Fruit fly (Drosophila melanogaster) whole organism, embryonic: Measurements from ENCODE around the gene Cad96Cb.

Experiments used
- BtbVII ChIP-seq: fragments of 200-800 bp; sonication (Bioruptor generic); optimal IDR thresholded peaks from 3 replicates; lab custom pipeline; 2017; ENCODE audit warnings: missing biosample characterization, mild to moderate bottlenecking, missing genetic modification characterization
- C15 ChIP-seq: fragments of 200-800 bp; sonication (Bioruptor generic); IDR thresholded peaks from 3 replicates; pipeline ENCODE4 v1.3.6; 2022; ENCODE audit warnings: missing biosample characterization, missing genetic modification characterization
- CG10321 ChIP-seq: fragments of 200-800 bp; sonication (Bioruptor generic); IDR thresholded peaks from 2 replicates; pipeline ENCODE4 v1.3.6; 2022; ENCODE audit warnings: missing biosample characterization, missing genetic modification characterization
- CG10979 ChIP-seq: fragments of 200-800 bp; sonication (Bioruptor generic); optimal IDR thresholded peaks from 2 replicates; lab custom pipeline; 2018; ENCODE audit warnings: missing biosample characterization, mild to moderate bottlenecking, missing genetic modification characterization, moderate library complexity
- CG11247 ChIP-seq: fragments of 200-800 bp; sonication (Bioruptor generic); IDR thresholded peaks from 2 replicates; pipeline ENCODE4 v1.3.6; 2022; ENCODE audit warnings: missing biosample characterization, missing genetic modification characterization
- CG15479 ChIP-seq: fragments of 200-800 bp; sonication (Bioruptor generic); optimal IDR thresholded peaks from 3 replicates; lab custom pipeline; 2019; ENCODE audit warnings: missing biosample characterization, mild to moderate bottlenecking, missing genetic modification characterization, moderate library complexity
- CG1832 ChIP-seq: fragments of 200-800 bp; sonication (Bioruptor generic); optimal IDR thresholded peaks from 2 replicates; lab custom pipeline; 2017; ENCODE audit warnings: missing biosample characterization, mild to moderate bottlenecking, missing genetic modification characterization, inconsistent platforms
- CG2202 ChIP-seq: fragments of 200-800 bp; sonication (Bioruptor generic); optimal IDR thresholded peaks from 2 replicates; lab custom pipeline; 2018; ENCODE audit warnings: missing biosample characterization, mild to moderate bottlenecking, missing genetic modification characterization
- CG31365 ChIP-seq: fragments of 200-800 bp; sonication (Bioruptor generic); optimal IDR thresholded peaks from 2 replicates; lab custom pipeline; 2018; ENCODE audit warnings: missing biosample characterization, mild to moderate bottlenecking, missing genetic modification characterization
- CG3163 ChIP-seq: fragments of 200-800 bp; sonication (Bioruptor generic); optimal IDR thresholded peaks from 3 replicates; lab custom pipeline; 2016; ENCODE audit warnings: missing biosample characterization, missing genetic modification characterization
- CG3726 ChIP-seq: fragments of 200-800 bp; sonication (Bioruptor generic); IDR thresholded peaks from 3 replicates; pipeline ENCODE4, ENCODE4 v1.3.6; 2022; ENCODE audit warnings: missing biosample characterization, missing genetic modification characterization
- CG4282 ChIP-seq: fragments of 200-800 bp; sonication (Bioruptor generic); optimal IDR thresholded peaks from 2 replicates; lab custom pipeline; 2016; ENCODE audit warnings: missing biosample characterization, missing genetic modification characterization
- CG6254 ChIP-seq: fragments of 200-800 bp; sonication (Bioruptor generic); optimal IDR thresholded peaks from 3 replicates; lab custom pipeline; 2017; ENCODE audit warnings: mild to moderate bottlenecking, missing biosample characterization, missing genetic modification reagents, missing genetic modification characterization
- CG6791 ChIP-seq: fragments of 200-800 bp; sonication (Bioruptor generic); IDR thresholded peaks from 3 replicates; pipeline ENCODE4 v1.3.6; 2022; ENCODE audit warnings: missing biosample characterization, missing genetic modification characterization; ENCODE audit not compliant: partially characterized antibody
- CG7928 ChIP-seq: fragments of 200-800 bp; sonication (Bioruptor generic); optimal IDR thresholded peaks from 2 replicates; lab custom pipeline; 2017; ENCODE audit warnings: missing biosample characterization, mild to moderate bottlenecking, missing genetic modification characterization
- CG8281 ChIP-seq: fragments of 200-800 bp; sonication (Bioruptor generic); optimal IDR thresholded peaks from 2 replicates; lab custom pipeline; 2018; ENCODE audit warnings: missing biosample characterization, mild to moderate bottlenecking, missing genetic modification characterization, moderate library complexity
- CG8359 ChIP-seq: fragments of 200-800 bp; sonication (Bioruptor generic); optimal IDR thresholded peaks from 2 replicates; lab custom pipeline; 2017; ENCODE audit warnings: missing biosample characterization, mild to moderate bottlenecking, missing genetic modification characterization, borderline replicate concordance
- CG8478 ChIP-seq: fragments of >200 bp; optimal IDR thresholded peaks from 2 replicates; lab custom pipeline; 2018
- CG8765 ChIP-seq: fragments of 200-800 bp; sonication (Bioruptor generic); IDR thresholded peaks from 2 replicates; pipeline ENCODE4 v1.3.6; 2022; ENCODE audit warnings: missing biosample characterization, missing genetic modification characterization
- CG9609 ChIP-seq: fragments of 200-800 bp; sonication (Bioruptor generic); optimal IDR thresholded peaks from 3 replicates; lab custom pipeline; 2016; ENCODE audit warnings: missing biosample characterization, missing genetic modification characterization
- D ChIP-seq, 2 experiments: fragments of 200-800 bp in 1 of 2; fragments of >200 bp in 1 of 2; sonication (Bioruptor generic) in 1 of 2; optimal IDR thresholded peaks; 2 replicates in 1 of 2; 3 replicates in 1 of 2; lab custom pipeline; 2017; ENCODE audit warnings: mild to moderate bottlenecking in 1 of 2, missing biosample characterization in 1 of 2, missing genetic modification characterization in 1 of 2, missing genetic modification reagents in 1 of 2
- Dbx ChIP-seq: fragments of 200-800 bp; sonication (Bioruptor generic); IDR thresholded peaks from 3 replicates; pipeline ENCODE4 v1.3.6; 2022; ENCODE audit warnings: missing biosample characterization, missing genetic modification characterization
- Deaf1 ChIP-seq: fragments of 200-800 bp; optimal IDR thresholded peaks from 3 replicates; lab custom pipeline; 2019; ENCODE audit warnings: missing biosample characterization, mild to moderate bottlenecking, missing genetic modification characterization, moderate library complexity
- Dfd ChIP-seq, 2 experiments: fragments of >200 bp; optimal IDR thresholded peaks; 2 replicates each; lab custom pipeline; 2017; ENCODE audit warnings: missing biosample characterization in 2 of 2, missing genetic modification characterization in 2 of 2
- Dll ChIP-seq: fragments of 200-800 bp; sonication (Bioruptor generic); IDR thresholded peaks from 4 replicates; pipeline ENCODE4 v1.3.6; 2022; ENCODE audit warnings: missing biosample characterization, missing genetic modification characterization; ENCODE audit not compliant: partially characterized antibody
- Lpt ChIP-seq: fragments of >200 bp; optimal IDR thresholded peaks from 2 replicates; lab custom pipeline; 2018; ENCODE audit warnings: missing biosample characterization, missing genetic modification characterization
- Neu2 ChIP-seq: fragments of 200-800 bp; sonication (Bioruptor generic); optimal IDR thresholded peaks from 3 replicates; lab custom pipeline; 2016; ENCODE audit warnings: missing biosample characterization, missing genetic modification characterization, borderline replicate concordance
- Nf-YC ChIP-seq: fragments of 200-800 bp; optimal IDR thresholded peaks from 3 replicates; lab custom pipeline; 2019; ENCODE audit warnings: missing biosample characterization, mild to moderate bottlenecking, missing genetic modification characterization, moderate library complexity
- Sox102F ChIP-seq: fragments of 200-800 bp; sonication (Bioruptor generic); optimal IDR thresholded peaks from 2 replicates; lab custom pipeline; 2018; ENCODE audit warnings: missing biosample characterization, mild to moderate bottlenecking, missing genetic modification characterization, moderate library complexity
- Trl ChIP-seq, 3 experiments: fragments of >200 bp in 2 of 3; fragments of 200-800 bp in 1 of 3; sonication (Bioruptor generic) in 1 of 3; optimal IDR thresholded peaks; 2 replicates in 1 of 3; 3 replicates in 2 of 3; lab custom pipeline; 2016 to 2017; ENCODE audit warnings: missing biosample characterization in 1 of 3, missing genetic modification characterization in 1 of 3
- ap ChIP-seq: fragments of 200-800 bp; sonication (Bioruptor generic); IDR thresholded peaks from 2 replicates; pipeline ENCODE4 v1.3.6; 2022; ENCODE audit warnings: missing biosample characterization, missing genetic modification characterization
- bigmax ChIP-seq: fragments of 200-800 bp; sonication (Bioruptor generic); optimal IDR thresholded peaks from 2 replicates; lab custom pipeline; 2018; ENCODE audit warnings: missing biosample characterization, mild to moderate bottlenecking, missing genetic modification characterization
- cad ChIP-seq: fragments of >200 bp; optimal IDR thresholded peaks from 2 replicates; lab custom pipeline; 2017; ENCODE audit warnings: missing biosample characterization, missing genetic modification characterization
- cg ChIP-seq: fragments of 200-800 bp; sonication (Bioruptor generic); optimal IDR thresholded peaks from 3 replicates; lab custom pipeline; 2019; ENCODE audit warnings: missing biosample characterization, mild to moderate bottlenecking, missing genetic modification characterization, moderate library complexity
- chinmo ChIP-seq: fragments of 200-800 bp; sonication (Bioruptor generic); IDR thresholded peaks from 4 replicates; pipeline ENCODE4 v1.3.6; 2022; ENCODE audit warnings: missing biosample characterization, missing genetic modification characterization; ENCODE audit not compliant: partially characterized antibody
- croc ChIP-seq: fragments of 200-800 bp; sonication (Bioruptor generic); conservative IDR thresholded peaks from 3 replicates; pipeline ENCODE4 v1.3.6; 2022; ENCODE audit warnings: missing biosample characterization, missing genetic modification characterization
- dimm ChIP-seq: fragments of 200-800 bp; sonication (Bioruptor generic); IDR thresholded peaks from 2 replicates; pipeline ENCODE4 v1.3.6; 2022; ENCODE audit warnings: missing biosample characterization, missing genetic modification characterization
- gem ChIP-seq: fragments of 200-800 bp; sonication (Bioruptor generic); optimal IDR thresholded peaks from 2 replicates; lab custom pipeline; 2019; ENCODE audit warnings: missing biosample characterization, mild to moderate bottlenecking, missing genetic modification characterization, moderate library complexity
- grn ChIP-seq: fragments of 200-800 bp; sonication (Bioruptor generic); optimal IDR thresholded peaks from 3 replicates; lab custom pipeline; 2017; ENCODE audit warnings: missing biosample characterization, missing genetic modification characterization
- hbn ChIP-seq: fragments of 200-800 bp; sonication (Bioruptor generic); IDR thresholded peaks from 2 replicates; pipeline ENCODE4 v1.3.6; 2022; ENCODE audit warnings: missing biosample characterization, missing genetic modification characterization; ENCODE audit not compliant: partially characterized antibody
- lmd ChIP-seq: fragments of 200-800 bp; sonication (Bioruptor generic); IDR thresholded peaks from 2 replicates; pipeline ENCODE4 v1.3.6; 2022; ENCODE audit warnings: missing biosample characterization, missing genetic modification characterization
- odd ChIP-seq: fragments of 200-800 bp; sonication (Bioruptor generic); optimal IDR thresholded peaks from 2 replicates; lab custom pipeline; 2017; ENCODE audit warnings: missing biosample characterization, mild to moderate bottlenecking, missing genetic modification characterization
- onecut ChIP-seq: fragments of 200-800 bp; sonication (Bioruptor generic); IDR thresholded peaks from 2 replicates; pipeline ENCODE4 v1.3.6; 2022; ENCODE audit warnings: missing biosample characterization, missing genetic modification characterization
- pnt ChIP-seq: fragments of 200-800 bp; sonication (Bioruptor generic); optimal IDR thresholded peaks from 3 replicates; lab custom pipeline; 2016; ENCODE audit warnings: missing biosample characterization, missing genetic modification characterization
- pros ChIP-seq: fragments of 200-800 bp; sonication (Bioruptor generic); optimal IDR thresholded peaks from 3 replicates; lab custom pipeline; 2019; ENCODE audit warnings: missing biosample characterization, mild to moderate bottlenecking, missing genetic modification characterization, moderate library complexity
- seq ChIP-seq: fragments of 200-800 bp; sonication (Bioruptor generic); IDR thresholded peaks from 2 replicates; pipeline ENCODE4 v1.3.6; 2022; ENCODE audit warnings: missing biosample characterization, missing genetic modification characterization
- yki ChIP-seq: fragments of >200 bp; optimal IDR thresholded peaks from 3 replicates; lab custom pipeline; 2018
- z ChIP-seq: fragments of 200-800 bp; sonication (Bioruptor generic); IDR thresholded peaks from 3 replicates; pipeline ENCODE4 v1.3.6; 2022; ENCODE audit warnings: missing biosample characterization, missing genetic modification characterization

Gene Cad96Cb

DNA sequence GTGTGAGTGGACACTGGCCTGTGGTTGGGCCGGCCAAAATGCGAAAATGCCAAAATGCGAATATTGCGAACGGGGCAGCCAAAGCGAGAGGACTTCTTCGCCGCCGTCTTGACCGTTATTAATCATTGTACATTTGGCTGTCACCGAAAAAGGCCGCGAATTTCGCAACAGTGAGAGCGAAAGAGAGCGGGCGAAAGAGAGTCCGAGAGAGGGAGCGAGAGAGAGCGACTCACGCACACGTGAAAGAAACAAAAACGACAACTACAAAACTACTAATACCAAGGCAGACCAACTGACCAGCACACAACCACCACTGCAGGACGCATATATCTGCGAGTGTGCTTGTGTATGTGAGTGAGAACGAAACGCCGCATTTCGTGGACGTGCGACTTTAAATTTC is 47.6 kb downstream of the Cad96Cb start:
- 0 out of 2 replicates have a peak, but pooled peaks have one; percentile 12 for TF ChIP-seq seq
- TF ChIP-seq Trl (optimal IDR thresholded peaks at IDR 0.05; lab: Kevin White, UChicago) = peak; percentile 61
- no peak for TF ChIP-seq Trl (GFP tag; optimal IDR thresholded peaks at IDR 0.05; lab: Kevin White, UChicago)
- no peak for TF ChIP-seq CG3726
- TF ChIP-seq CG8281 = no peak
- TF ChIP-seq CG31365 = no peak
- no peak for TF ChIP-seq Dbx
- TF ChIP-seq croc (GFP tag; lab: Robert Waterston, UW) = no peak
- TF ChIP-seq CG15479 (GFP tag; lab: Kevin White, UChicago) = peak; percentile 46
- TF ChIP-seq chinmo (GFP tag; lab: Robert Waterston, UW) = 0 out of 4 replicates have a peak, but pooled peaks have one; percentile 11
- TF ChIP-seq CG8765 (GFP tag; lab: Robert Waterston, UW) = peak; percentile 55; the same call in 1 of the 2 replicates
- no peak for TF ChIP-seq grn
- no peak for TF ChIP-seq gem
- TF ChIP-seq Neu2 (GFP tag; lab: Kevin White, UChicago) = no peak
- peak; percentile 66 for TF ChIP-seq D (optimal IDR thresholded peaks at IDR 0.05; lab: Kevin White, UChicago)
- TF ChIP-seq D (GFP tag; optimal IDR thresholded peaks at IDR 0.05; lab: Kevin White, UChicago) = no peak
- TF ChIP-seq CG6791 = 0 out of 3 replicates have a peak, but pooled peaks have one; percentile 11
- TF ChIP-seq Dll (GFP tag; lab: Robert Waterston, UW) = 0 out of 4 replicates have a peak, but pooled peaks have one; percentile 22
- TF ChIP-seq CG8478 (lab: Kevin White, UChicago) = peak; percentile 43
- peak; percentile 95 for TF ChIP-seq pros (GFP tag; lab: Kevin White, UChicago)
- peak; percentile 36 for TF ChIP-seq Nf-YC (tag; lab: Kevin White, UChicago)
- TF ChIP-seq ap = no peak
- peak; percentile 38 for TF ChIP-seq CG3163 (GFP tag; lab: Kevin White, UChicago)
- peak; percentile 68 for TF ChIP-seq yki (lab: Kevin White, UChicago)
- TF ChIP-seq CG7928 (GFP tag; lab: Kevin White, UChicago) = no peak
- TF ChIP-seq CG1832 (GFP tag; lab: Kevin White, UChicago) = peak; percentile 66
- TF ChIP-seq Deaf1 (tag; lab: Kevin White, UChicago) = peak; percentile 61
- no peak for TF ChIP-seq cad (GFP tag; lab: Kevin White, UChicago)
- peak; percentile 86 for TF ChIP-seq cg
- TF ChIP-seq z (GFP tag; lab: Robert Waterston, UW) = peak; percentile 69; the same call in 1 of the 3 replicates
- peak in 1 of 2 experiments; percentile 22 for TF ChIP-seq Dfd (GFP tag; optimal IDR thresholded peaks at IDR 0.05; lab: Kevin White, UChicago)

DNA sequence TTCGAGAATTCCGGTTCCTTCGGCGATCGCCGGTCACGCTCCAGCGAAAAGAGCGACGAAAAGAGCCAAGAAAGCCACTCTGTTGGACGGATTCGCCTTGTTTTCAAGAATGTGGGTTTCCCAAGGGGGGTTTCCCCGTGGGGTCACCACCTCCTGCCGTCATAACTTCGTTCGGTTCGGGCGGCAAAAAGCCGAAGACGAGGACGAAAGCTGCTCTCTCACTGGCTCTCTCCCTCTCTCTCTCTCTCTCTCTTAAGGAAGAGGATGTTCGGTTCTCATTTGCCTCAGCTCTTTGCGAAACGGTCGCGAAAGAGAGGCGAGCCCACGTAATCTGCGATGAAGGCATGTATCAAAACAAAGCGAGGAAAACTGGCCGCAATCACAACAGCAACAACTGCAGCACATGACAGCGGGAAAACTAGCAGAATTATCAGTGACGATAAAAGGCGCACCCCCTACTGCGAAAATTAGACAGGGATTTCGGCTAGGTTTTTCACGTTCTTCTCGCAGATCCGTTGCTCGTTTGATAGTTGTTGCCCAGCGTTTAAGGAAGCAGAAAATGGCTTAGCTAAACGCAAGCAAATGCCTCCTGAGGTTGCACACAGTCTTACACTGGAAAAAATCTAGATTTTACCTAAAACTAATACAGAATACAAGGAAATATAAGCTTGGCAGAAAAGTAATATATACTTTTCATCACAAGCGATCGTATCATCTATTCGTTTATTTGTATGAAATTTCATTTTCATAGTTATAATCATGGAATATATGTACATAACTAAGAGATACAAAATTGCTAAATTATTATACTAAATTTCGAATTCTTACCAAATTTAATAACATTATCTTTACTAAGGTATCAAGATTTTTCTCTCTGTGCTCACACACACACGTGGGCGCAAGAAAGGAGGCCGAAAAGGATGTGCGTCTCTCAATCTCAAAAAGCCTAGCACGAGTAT is 48.4 kb downstream of the Cad96Cb start, which contains the start of gene dan:
Gene dan (plus strand): TSS at position 900 of the 959 bp plus-strand sequence.
- TF ChIP-seq CG6254 = no peak
- no peak for TF ChIP-seq bigmax (GFP tag; lab: Kevin White, UChicago)
- peak; percentile 94 for TF ChIP-seq CG15479 (GFP tag; lab: Kevin White, UChicago)
- TF ChIP-seq dimm = no peak
- peak; percentile 65 for TF ChIP-seq CG10979 (tag; lab: Kevin White, UChicago)
- TF ChIP-seq CG2202 (tag; lab: Kevin White, UChicago) = no peak
- peak; percentile 65 for TF ChIP-seq CG3163 (GFP tag; lab: Kevin White, UChicago)
- TF ChIP-seq CG11247 = no peak
- TF ChIP-seq C15 (GFP tag; lab: Robert Waterston, UW) = no peak
- TF ChIP-seq CG8359 (GFP tag; lab: Kevin White, UChicago) = no peak
- no peak for TF ChIP-seq CG4282 (GFP tag; lab: Kevin White, UChicago)
- no peak for TF ChIP-seq Lpt (GFP tag; lab: Kevin White, UChicago)
- TF ChIP-seq CG10321 (GFP tag; lab: Robert Waterston, UW) = no peak
- no peak for TF ChIP-seq onecut (GFP tag; lab: Robert Waterston, UW)
- peak; percentile 27 for TF ChIP-seq Sox102F (GFP tag; lab: Kevin White, UChicago)
- peak; percentile 5 for TF ChIP-seq odd (GFP tag; lab: Kevin White, UChicago)
- no peak for TF ChIP-seq pnt (GFP tag; lab: Kevin White, UChicago)
- TF ChIP-seq BtbVII (GFP tag; lab: Kevin White, UChicago) = no peak
- TF ChIP-seq CG9609 = no peak
- TF ChIP-seq hbn = no peak
- peak; percentile 32; the same call in 1 of the 2 replicates for TF ChIP-seq lmd (GFP tag; lab: Robert Waterston, UW)
